Worm (Caenorhabditis elegans) whole organism, early embryonic: ENCODE results near the gene nep-12.

Experiments
- aly-1 ChIP-seq: sonication (generic microtip); optimal IDR thresholded peaks from 2 replicates; lab custom pipeline; 2016; ENCODE audit warnings: missing genetic modification characterization, missing compliant biosample characterization
- ama-1 ChIP-seq: fragments of 150-350 bp; optimal IDR thresholded peaks from 2 replicates; lab custom pipeline; 2014
- ets-7 ChIP-seq: sonication (generic microtip); optimal IDR thresholded peaks from 2 replicates; lab custom pipeline; 2016; ENCODE audit warnings: missing genotype, missing genetic modification characterization, missing compliant biosample characterization

- no peak for TF ChIP-seq ets-7 (tag; lab: Kevin White, UChicago)
- TF ChIP-seq ama-1 (lab: Kevin White, UChicago) = no peak
- TF ChIP-seq aly-1 (tag; lab: Kevin White, UChicago) = no peak
Observed at ce11 chrII:4775802-4776201, 8.5 kb downstream of the nep-12 start.
